Worm (Caenorhabditis elegans) whole organism, midembryonic: ENCODE measurements around the gene cdc-37.
A peak's percentile ranks its signal among the peaks of the same experiment; 100 is the strongest.
"Not testable (repeated sequence)": the region's sequence is repeated elsewhere in the genome, so short reads cannot be mapped to it uniquely, and the experiment has no call there.

Source experiments
- T22C8.4 ChIP-seq: fragments of 200-800 bp; sonication (Bioruptor generic); IDR thresholded peaks from 2 replicates; pipeline ENCODE4 v1.3.6; 2022; ENCODE audit warnings: missing genetic modification characterization, missing compliant biosample characterization
- cog-1 ChIP-seq: sonication (generic microtip); optimal IDR thresholded peaks from 2 replicates; lab custom pipeline; 2016; ENCODE audit warnings: missing genetic modification characterization, missing compliant biosample characterization
- flt-1 ChIP-seq: fragments of 200-800 bp; sonication (Bioruptor generic); IDR thresholded peaks from 2 replicates; pipeline ENCODE4 v1.3.6; 2022; ENCODE audit warnings: missing genetic modification characterization, missing compliant biosample characterization
- klf-2 ChIP-seq: fragments of 200-800 bp; sonication (Bioruptor generic); conservative IDR thresholded peaks from 2 replicates; pipeline ENCODE4 v1.3.6; 2022; ENCODE audit warnings: missing genetic modification reagents, missing genetic modification characterization, missing compliant biosample characterization
- med-1 ChIP-seq: sonication (generic microtip); optimal IDR thresholded peaks from 2 replicates; lab custom pipeline; 2017; ENCODE audit warnings: missing genetic modification characterization, mild to moderate bottlenecking, missing compliant biosample characterization, antibody characterized with exemption, missing genetic modification reagents; ENCODE audit not compliant: insufficient read depth
- ref-1 ChIP-seq: fragments of 200-800 bp; sonication (Bioruptor generic); conservative IDR thresholded peaks from 2 replicates; pipeline ENCODE4 v1.3.6; 2022; ENCODE audit warnings: missing genetic modification reagents, missing genetic modification characterization, missing compliant biosample characterization
- tab-1 ChIP-seq: fragments of 200-800 bp; sonication (Bioruptor generic); IDR thresholded peaks from 2 replicates; pipeline ENCODE4 v1.3.6; 2022; ENCODE audit warnings: missing genetic modification characterization, missing compliant biosample characterization
- ztf-23 ChIP-seq: fragments of 200-800 bp; sonication (Bioruptor generic); IDR thresholded peaks from 2 replicates; pipeline ENCODE4 v1.3.6; 2022; ENCODE audit warnings: missing genetic modification reagents, missing genetic modification characterization, missing compliant biosample characterization
- ztf-29 ChIP-seq: fragments of 200-800 bp; sonication (Bioruptor generic); IDR thresholded peaks from 2 replicates; pipeline ENCODE4 v1.3.6; 2022; ENCODE audit warnings: missing genetic modification reagents, missing genetic modification characterization, missing compliant biosample characterization

Gene cdc-37

DNA sequence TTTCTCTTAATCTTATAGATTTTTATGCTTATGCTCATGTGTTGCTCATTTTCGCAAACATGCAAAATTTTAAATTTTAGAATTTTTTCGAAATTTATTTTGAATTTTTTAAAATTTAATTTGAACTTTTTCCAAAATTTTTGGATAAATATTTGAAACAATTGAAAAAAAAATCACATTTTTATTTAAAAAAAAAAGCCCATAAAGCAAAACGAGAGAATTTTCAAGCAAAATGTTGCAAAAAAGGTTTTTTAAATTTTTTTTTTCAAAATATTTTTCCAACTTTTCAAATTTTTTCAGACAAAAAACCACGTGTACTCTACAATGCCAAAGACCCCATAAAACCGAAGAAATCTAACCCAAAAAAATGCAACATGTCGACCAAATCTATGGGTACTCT lies 24.2 kb downstream of the cdc-37 start, which contains the start of the genes C09E8.1 and C09E8.6:
C09E8.1 (plus strand) TSS at position 301 of the 400 bp plus-strand sequence.
C09E8.6 (plus strand) TSS at position 313 of the 400 bp plus-strand sequence.
- TF ChIP-seq klf-2 (GFP tag; lab: Robert Waterston, UW) (no peak), cog-1 (no peak), med-1 (GFP tag; lab: Kevin White, UChicago) (no peak), tab-1 (GFP tag; lab: Robert Waterston, UW) (no peak), ztf-23 (GFP tag; lab: Robert Waterston, UW) (no peak), flt-1 (GFP tag; lab: Robert Waterston, UW) (no peak), ref-1 (GFP tag; lab: Robert Waterston, UW) (no peak), ztf-29 (GFP tag; lab: Robert Waterston, UW) (no peak), T22C8.4 (GFP tag; lab: Robert Waterston, UW) (no peak)

DNA sequence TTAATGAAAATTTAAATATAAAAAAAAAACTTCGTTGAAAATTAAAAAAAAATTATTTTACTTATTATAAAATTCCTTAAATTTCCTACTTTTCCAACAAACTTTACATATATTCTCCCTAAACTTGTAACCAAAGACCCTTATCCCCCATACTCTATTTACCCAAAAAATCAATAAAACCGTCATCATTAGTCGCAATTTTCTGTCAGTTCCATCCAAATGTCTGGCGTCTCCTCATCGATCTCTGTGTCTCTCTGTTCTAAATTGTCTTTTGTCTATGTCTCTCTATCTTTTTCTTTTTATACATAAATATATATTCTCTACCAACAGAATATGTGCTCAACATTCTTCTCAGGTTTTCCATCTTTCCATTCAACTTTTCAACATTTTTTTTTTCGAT lies 25.0 kb downstream of the cdc-37 start:
- TF ChIP-seq tab-1 (GFP tag; lab: Robert Waterston, UW), result no peak
- no peak for TF ChIP-seq ref-1 (GFP tag; lab: Robert Waterston, UW)
- no peak for TF ChIP-seq ztf-29 (GFP tag; lab: Robert Waterston, UW)
- no peak for TF ChIP-seq ztf-23 (GFP tag; lab: Robert Waterston, UW)
- TF ChIP-seq T22C8.4 (GFP tag; lab: Robert Waterston, UW), result peak; percentile 52
- no peak for TF ChIP-seq klf-2 (GFP tag; lab: Robert Waterston, UW)

DNA sequence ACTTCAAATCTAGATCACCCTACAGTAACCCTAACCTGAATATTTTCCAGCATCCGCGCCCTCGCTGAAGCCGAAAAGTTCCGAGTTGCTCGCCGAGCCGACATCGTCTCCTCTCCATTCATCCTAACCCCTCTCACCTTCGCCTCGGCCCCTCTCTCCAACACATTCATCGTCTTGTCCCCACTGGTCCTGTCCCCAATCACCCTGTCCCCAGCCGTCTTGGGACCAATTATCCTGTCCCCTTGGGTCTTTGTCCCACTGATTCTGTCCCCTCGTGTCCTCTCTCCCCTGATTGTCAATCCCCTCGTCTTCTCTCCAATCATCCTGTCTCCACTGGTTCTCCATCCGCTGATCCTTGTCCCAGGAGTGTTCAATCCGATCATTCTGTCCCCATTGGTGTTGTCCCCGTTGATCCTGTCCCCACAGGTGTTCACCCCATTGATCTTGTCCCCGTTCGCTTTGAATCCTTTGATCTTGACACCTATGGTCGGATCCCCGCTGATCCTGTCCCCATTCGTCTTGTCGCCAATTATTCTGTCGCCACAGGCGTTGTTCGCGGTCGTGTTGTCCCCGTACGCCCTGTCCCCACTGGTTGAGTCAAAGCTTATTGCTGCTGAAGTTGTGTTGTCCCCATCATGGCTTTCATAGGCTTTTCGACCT lies 29.0 kb downstream of the cdc-37 start, which contains the start of gene lips-7:
lips-7 (plus strand) TSS at position 610 of the 660 bp plus-strand sequence.
- no peak for TF ChIP-seq ztf-23 (GFP tag; lab: Robert Waterston, UW)
- no peak for TF ChIP-seq ztf-29 (GFP tag; lab: Robert Waterston, UW)
- no peak for TF ChIP-seq cog-1
- no peak for TF ChIP-seq tab-1 (GFP tag; lab: Robert Waterston, UW)
- no peak for TF ChIP-seq ref-1 (GFP tag; lab: Robert Waterston, UW)
- TF ChIP-seq klf-2 (GFP tag; lab: Robert Waterston, UW), result no peak
- no peak for TF ChIP-seq flt-1 (GFP tag; lab: Robert Waterston, UW)
- no peak for TF ChIP-seq T22C8.4 (GFP tag; lab: Robert Waterston, UW)
- no peak for TF ChIP-seq med-1 (GFP tag; lab: Kevin White, UChicago)

DNA sequence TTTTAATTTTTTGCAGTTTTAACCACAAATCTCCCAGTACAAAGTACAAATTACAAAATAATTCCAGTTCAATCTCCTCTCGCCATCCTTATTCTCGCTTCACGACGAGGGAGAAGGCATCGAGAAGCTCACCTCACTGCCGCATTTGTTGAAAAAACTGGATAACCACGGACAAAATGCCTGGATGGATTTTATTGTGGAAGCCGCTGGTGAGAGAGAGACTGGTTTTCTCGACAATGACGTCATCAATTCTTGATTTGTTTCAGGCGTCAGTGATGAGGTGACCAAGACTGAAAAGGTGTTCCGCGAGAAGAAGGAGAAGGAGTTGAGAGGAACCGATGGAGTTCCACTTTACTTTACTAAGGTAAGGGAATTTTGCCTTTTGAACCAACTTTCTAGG lies 30.9 kb downstream of the cdc-37 start:
- TF ChIP-seq med-1 (GFP tag; lab: Kevin White, UChicago) (no peak), tab-1 (GFP tag; lab: Robert Waterston, UW) (no peak), T22C8.4 (GFP tag; lab: Robert Waterston, UW) (no peak), ztf-29 (GFP tag; lab: Robert Waterston, UW) (no peak), klf-2 (GFP tag; lab: Robert Waterston, UW) (no peak), flt-1 (GFP tag; lab: Robert Waterston, UW) (no peak)

DNA sequence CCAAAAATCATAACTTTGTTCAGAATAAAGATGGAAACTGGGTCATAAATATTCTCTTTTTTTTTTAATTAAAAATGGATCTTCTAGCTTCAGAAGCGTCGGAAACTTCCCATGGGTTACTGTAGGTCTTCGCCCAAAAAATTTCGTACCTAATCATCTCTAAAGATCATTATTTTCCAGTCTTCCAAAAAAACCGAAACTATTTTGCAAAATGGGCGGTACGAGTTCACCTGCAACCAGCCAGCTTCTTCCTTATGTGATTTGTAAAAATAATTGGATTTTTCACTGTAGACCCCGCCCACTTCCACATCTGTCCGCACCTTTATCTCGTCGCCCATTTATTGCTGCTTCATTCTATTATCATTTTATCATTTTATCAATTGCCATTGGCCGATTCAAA lies 34.0 kb downstream of the cdc-37 start, which contains the start of gene mlt-10:
mlt-10 (plus strand) TSS at position 301 of the 400 bp plus-strand sequence.
- TF ChIP-seq ref-1 (GFP tag; lab: Robert Waterston, UW) (no peak), med-1 (GFP tag; lab: Kevin White, UChicago) (no peak), tab-1 (GFP tag; lab: Robert Waterston, UW) (no peak), klf-2 (GFP tag; lab: Robert Waterston, UW) (no peak), cog-1 (no peak), T22C8.4 (GFP tag; lab: Robert Waterston, UW) (no peak), flt-1 (GFP tag; lab: Robert Waterston, UW) (no peak), ztf-29 (GFP tag; lab: Robert Waterston, UW) (no peak), ztf-23 (GFP tag; lab: Robert Waterston, UW) (no peak)

DNA sequence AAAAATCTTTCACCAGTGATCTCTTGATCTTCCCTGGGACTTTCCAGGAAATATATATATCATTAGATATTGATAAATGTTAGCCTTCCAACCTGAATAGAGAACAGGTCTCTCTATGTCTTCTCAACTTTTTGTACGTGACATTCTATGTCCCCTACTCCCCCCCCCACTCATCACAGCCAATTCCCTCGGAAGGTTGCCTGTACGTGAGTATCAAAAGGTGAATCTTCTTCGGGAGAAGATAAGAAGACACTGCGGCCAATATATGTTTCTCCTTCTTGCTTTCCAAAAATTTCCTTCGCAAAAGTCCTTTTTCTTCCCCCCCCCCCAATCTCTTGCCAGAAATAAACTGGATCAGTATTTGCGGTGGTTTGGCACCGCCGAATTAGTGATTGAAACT lies 38.0 kb downstream of the cdc-37 start:
- no peak for TF ChIP-seq T22C8.4 (GFP tag; lab: Robert Waterston, UW)
- TF ChIP-seq cog-1, result no peak
- TF ChIP-seq flt-1 (GFP tag; lab: Robert Waterston, UW), result 0 out of 2 replicates have a peak, but pooled peaks have one; percentile 14
- TF ChIP-seq klf-2 (GFP tag; lab: Robert Waterston, UW), result no peak
- TF ChIP-seq ztf-29 (GFP tag; lab: Robert Waterston, UW), result no peak

DNA sequence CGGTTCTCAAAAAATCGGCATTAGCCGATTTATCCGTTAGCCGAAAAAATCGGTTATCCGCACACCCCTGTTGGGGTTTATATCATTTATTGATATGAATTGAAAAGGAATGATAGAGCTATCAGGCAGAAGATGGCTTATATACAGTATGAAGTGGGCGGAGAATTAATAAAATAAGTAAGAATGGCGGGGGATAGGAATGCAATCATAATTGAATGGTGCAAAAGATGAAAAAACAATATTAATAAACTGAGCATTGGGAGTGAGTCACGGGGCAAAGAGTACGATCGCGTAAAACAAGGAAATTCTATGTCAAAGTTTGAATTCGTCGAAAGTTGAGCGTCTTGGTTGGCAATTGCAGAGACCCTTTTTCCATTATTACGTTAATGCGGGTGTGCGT lies 43.6 kb downstream of the cdc-37 start, which contains the start of gene T27A1.2:
T27A1.2 (minus strand) TSS at position 101 of the 400 bp plus-strand sequence.
- TF ChIP-seq ztf-23 (GFP tag; lab: Robert Waterston, UW), result no peak
- no peak for TF ChIP-seq klf-2 (GFP tag; lab: Robert Waterston, UW)
- TF ChIP-seq ztf-29 (GFP tag; lab: Robert Waterston, UW), result no peak
- no peak for TF ChIP-seq tab-1 (GFP tag; lab: Robert Waterston, UW)
- no peak for TF ChIP-seq ref-1 (GFP tag; lab: Robert Waterston, UW)
- no peak for TF ChIP-seq cog-1
- TF ChIP-seq flt-1 (GFP tag; lab: Robert Waterston, UW), result no peak
- TF ChIP-seq med-1 (GFP tag; lab: Kevin White, UChicago), result no peak
- no peak for TF ChIP-seq T22C8.4 (GFP tag; lab: Robert Waterston, UW)

DNA sequence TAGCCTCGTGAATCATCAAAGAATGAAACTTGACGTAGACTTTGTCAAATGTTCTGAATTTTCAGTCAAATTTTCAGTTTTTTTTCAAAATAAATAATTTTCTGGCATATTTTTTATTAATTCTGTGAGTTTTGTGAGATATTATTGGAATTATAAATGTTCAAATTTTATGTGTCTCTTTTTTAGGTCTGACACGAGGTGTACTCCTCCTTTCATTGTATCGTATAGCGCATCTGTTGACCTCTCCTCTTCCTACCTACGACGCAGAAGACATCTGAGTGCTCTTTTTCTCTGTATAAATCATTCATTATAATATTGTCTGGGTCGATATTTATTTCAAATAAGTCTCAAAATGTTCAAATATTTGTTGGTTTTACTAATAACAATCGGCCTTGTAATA lies 45.2 kb downstream of the cdc-37 start, which contains the start of gene T27A1.3:
T27A1.3 (plus strand) TSS at position 301 of the 400 bp plus-strand sequence.
- TF ChIP-seq tab-1, ztf-29, klf-2 (GFP tag; lab: Robert Waterston, UW): not testable (repeated sequence)
